Fruit fly (Drosophila melanogaster): ENCODE data around the gene CG17075.
A peak's percentile ranks its signal among the peaks of the same experiment; 100 is the strongest.

The CG17075 gene

DNA sequence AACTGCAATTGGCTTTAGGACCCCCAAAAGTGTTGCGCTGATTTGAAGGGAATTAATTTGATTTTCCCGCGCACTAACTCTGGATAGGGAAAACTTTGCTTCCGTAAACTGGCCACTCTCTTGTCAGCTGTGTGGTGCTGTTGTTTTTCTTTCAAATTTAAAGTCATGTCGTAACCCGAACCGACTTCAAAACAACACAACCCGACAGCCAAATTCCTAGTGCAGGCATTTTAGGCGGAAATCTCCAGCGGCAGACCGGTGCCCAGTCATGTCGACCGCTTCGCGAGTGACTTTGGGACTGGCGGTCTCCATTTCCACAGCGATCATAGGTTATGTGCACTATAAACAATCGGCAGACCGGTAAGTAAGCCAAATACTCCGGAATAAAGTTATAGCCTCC is 25.0 kb upstream of the CG17075 start, which contains the start of gene CG11562 (continued):
- TF ChIP-seq her (GFP tag; optimal IDR thresholded peaks at IDR 0.05) (no peak), Usf (GFP tag; optimal IDR thresholded peaks at IDR 0.05) (no peak), CG13624 (GFP tag; optimal IDR thresholded peaks at IDR 0.05) (no peak), CG10147 (GFP tag; optimal IDR thresholded peaks at IDR 0.05) (no peak), CG16779 (GFP tag; IDR thresholded peaks at IDR 0.05) (no peak), trem (tag; optimal IDR thresholded peaks at IDR 0.05) (no peak), ken (GFP tag; IDR thresholded peaks at IDR 0.05) (no peak), danr (GFP tag; IDR thresholded peaks at IDR 0.05) (no peak), D19B (GFP tag; optimal IDR thresholded peaks at IDR 0.05) (no peak), D19A (tag; optimal IDR thresholded peaks at IDR 0.05) (no peak), crp (GFP tag; optimal IDR thresholded peaks at IDR 0.05) (peak in 1 of 2 experiments; percentile 82), eve (GFP tag; optimal IDR thresholded peaks at IDR 0.05) (no peak), tin (GFP tag; optimal IDR thresholded peaks at IDR 0.05) (no peak), Hr39 (optimal IDR thresholded peaks at IDR 0.05) (no peak), croc (GFP tag; conservative IDR thresholded peaks at IDR 0.05) (no peak), bab2 (GFP tag; optimal IDR thresholded peaks at IDR 0.05) (no peak), Poxn (GFP tag; IDR thresholded peaks at IDR 0.05) (no peak), CG15514 (GFP tag; optimal IDR thresholded peaks at IDR 0.05) (peak; percentile 63), CG2120 (GFP tag; optimal IDR thresholded peaks at IDR 0.05) (no peak), CG17328 (GFP tag; IDR thresholded peaks at IDR 0.05) (no peak), scrt (GFP tag; optimal IDR thresholded peaks at IDR 0.05) (no peak), tna (GFP tag; IDR thresholded peaks at IDR 0.05; ENCODE audit: partially characterized antibody) (no peak)

DNA sequence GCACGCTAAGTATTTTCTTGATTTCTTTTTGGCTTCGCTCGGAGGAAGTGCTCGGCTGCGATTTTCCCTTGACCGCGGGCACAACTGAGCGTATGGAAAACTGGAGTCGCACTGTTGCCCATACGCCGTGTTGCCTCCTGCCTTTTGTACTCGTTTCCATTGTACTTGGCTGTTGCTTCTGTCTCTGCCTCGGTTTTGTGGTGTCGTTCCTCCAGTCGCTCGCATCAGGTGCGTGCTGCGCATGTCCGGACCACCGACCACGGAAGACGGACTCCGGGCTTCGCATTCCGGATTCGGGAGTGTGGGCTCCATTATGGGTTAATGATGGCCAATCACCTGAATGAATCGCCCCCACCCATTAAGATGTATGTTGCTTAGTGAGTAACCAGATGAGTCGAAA is 24.4 kb upstream of the CG17075 start, which contains the start of gene CG3625:
Gene CG3625 (minus strand): TSS at position 139 of the 400 bp plus-strand sequence.
- no peak for TF ChIP-seq usp (GFP tag; optimal IDR thresholded peaks at IDR 0.05)
- no peak for TF ChIP-seq CG12155 (GFP tag; optimal IDR thresholded peaks at IDR 0.05)
- TF ChIP-seq br (optimal IDR thresholded peaks at IDR 0.05), result no peak
- no peak for TF ChIP-seq zfh2 (GFP tag; optimal IDR thresholded peaks at IDR 0.05)
- TF ChIP-seq fru (optimal IDR thresholded peaks at IDR 0.05), result no peak
- TF ChIP-seq CG15514 (GFP tag; optimal IDR thresholded peaks at IDR 0.05), result peak; percentile 22
- peak; percentile 24; the same call in 1 of the 2 replicates for TF ChIP-seq Bgb (GFP tag; IDR thresholded peaks at IDR 0.05; ENCODE audit: partially characterized antibody)
- TF ChIP-seq sens (GFP tag), result peak; percentile 9
- TF ChIP-seq CG32532 (GFP tag; IDR thresholded peaks at IDR 0.05), result 0 out of 2 replicates have a peak, but pooled peaks have one; percentile 21
- TF ChIP-seq CG10543 (GFP tag; optimal IDR thresholded peaks at IDR 0.05), result peak; percentile 54
- TF ChIP-seq ewg (GFP tag; optimal IDR thresholded peaks at IDR 0.05), result peak; percentile 67
- no peak for TF ChIP-seq CG9727 (GFP tag; optimal IDR thresholded peaks at IDR 0.05)
- 0 out of 2 replicates have a peak, but pooled peaks have one; percentile 43 for TF ChIP-seq CG7372 (GFP tag; IDR thresholded peaks at IDR 0.05)
- no peak for TF ChIP-seq grn (GFP tag; optimal IDR thresholded peaks at IDR 0.05)
- TF ChIP-seq CG10321 (GFP tag; IDR thresholded peaks at IDR 0.05), result 0 out of 2 replicates have a peak, but pooled peaks have one; percentile 19
- no peak for TF ChIP-seq CG15011 (GFP tag; optimal IDR thresholded peaks at IDR 0.05)
- TF ChIP-seq ken (GFP tag; IDR thresholded peaks at IDR 0.05), result 0 out of 3 replicates have a peak, but pooled peaks have one; percentile 29
- TF ChIP-seq dm (GFP tag; optimal IDR thresholded peaks at IDR 0.05), result no peak
- peak; percentile 81 for TF ChIP-seq Med (GFP tag)
- TF ChIP-seq org-1 (GFP tag; optimal IDR thresholded peaks at IDR 0.05), result no peak
- no peak for TF ChIP-seq Ets97D (GFP tag; optimal IDR thresholded peaks at IDR 0.05)
- TF ChIP-seq lmd (GFP tag; IDR thresholded peaks at IDR 0.05), result 0 out of 2 replicates have a peak, but pooled peaks have one; percentile 9
- 0 out of 3 replicates have a peak, but pooled peaks have one; percentile 8 for TF ChIP-seq z (GFP tag; IDR thresholded peaks at IDR 0.05)
- no peak for TF ChIP-seq Ada2b (GFP tag; IDR thresholded peaks at IDR 0.05)
- peak; percentile 10; the same call in 1 of the 2 replicates for TF ChIP-seq sna (GFP tag; IDR thresholded peaks at IDR 0.05; ENCODE audit: partially characterized antibody)
- TF ChIP-seq Nf-YC (tag; optimal IDR thresholded peaks at IDR 0.05), result peak; percentile 49
- TF ChIP-seq Ssrp (tag; optimal IDR thresholded peaks at IDR 0.05), result no peak
- TF ChIP-seq Sox102F (GFP tag; optimal IDR thresholded peaks at IDR 0.05), result no peak
- TF ChIP-seq Deaf1 (tag; optimal IDR thresholded peaks at IDR 0.05), result peak; percentile 86
- TF ChIP-seq scrt (GFP tag; optimal IDR thresholded peaks at IDR 0.05), result peak; percentile 66
- TF ChIP-seq amos (GFP tag; IDR thresholded peaks at IDR 0.05; ENCODE audit: partially characterized antibody), result peak; percentile 20; the same call in 1 of the 2 replicates
- no peak for TF ChIP-seq crp (GFP tag; optimal IDR thresholded peaks at IDR 0.05)
- TF ChIP-seq abd-A (tag; optimal IDR thresholded peaks at IDR 0.05), result peak; percentile 69
